Worm (Caenorhabditis elegans) whole organism, L2 larva: Measurements from ENCODE around the gene ZK1127.4.

Source experiments
- C34F6.9 ChIP-seq: fragments of 150-350 bp; optimal IDR thresholded peaks from 2 replicates; lab custom pipeline; 2014; ENCODE audit warnings: missing biosample characterization, missing genetic modification characterization
- F13H6.1 ChIP-seq: sonication (generic microtip); optimal IDR thresholded peaks from 2 replicates; lab custom pipeline; 2016; ENCODE audit warnings: missing genetic modification characterization, missing compliant biosample characterization
- Y55F3AM.14 ChIP-seq: fragments of 200-800 bp; sonication (Bioruptor generic); optimal IDR thresholded peaks from 2 replicates; lab custom pipeline; 2018; ENCODE audit warnings: mild to moderate bottlenecking, missing genetic modification characterization, missing compliant biosample characterization
- ZK546.5 ChIP-seq: sonication (generic microtip); optimal IDR thresholded peaks from 2 replicates; lab custom pipeline; 2017; ENCODE audit warnings: missing biosample characterization, missing genetic modification characterization
- alr-1 ChIP-seq: fragments of 150-350 bp; optimal IDR thresholded peaks from 2 replicates; lab custom pipeline; 2014; ENCODE audit warnings: missing biosample characterization, missing genetic modification characterization
- aly-2 ChIP-seq: fragments of 150-350 bp; optimal IDR thresholded peaks from 2 replicates; lab custom pipeline; 2014; ENCODE audit warnings: missing biosample characterization, missing genetic modification characterization
- ceh-16 ChIP-seq: fragments of 150-350 bp; optimal IDR thresholded peaks from 2 replicates; lab custom pipeline; 2014; ENCODE audit warnings: missing biosample characterization, missing genetic modification characterization
- crh-2 ChIP-seq: sonication (generic microtip); optimal IDR thresholded peaks from 2 replicates; lab custom pipeline; 2017; ENCODE audit warnings: missing biosample characterization, missing genetic modification characterization
- dmd-4 ChIP-seq: sonication (generic microtip); optimal IDR thresholded peaks from 2 replicates; lab custom pipeline; 2017; ENCODE audit warnings: missing biosample characterization, missing genetic modification characterization
- egl-27 ChIP-seq: sonication (generic microtip); optimal IDR thresholded peaks from 3 replicates; lab custom pipeline; 2017; ENCODE audit warnings: missing biosample characterization, missing genetic modification reagents, missing genetic modification characterization
- fos-1 ChIP-seq: fragments of 150-350 bp; optimal IDR thresholded peaks from 2 replicates; lab custom pipeline; 2014; ENCODE audit warnings: missing biosample characterization, missing genetic modification characterization
- gmeb-1 ChIP-seq: fragments of 150-350 bp; optimal IDR thresholded peaks from 2 replicates; lab custom pipeline; 2014; ENCODE audit warnings: missing biosample characterization, missing genetic modification characterization
- lin-11 ChIP-seq: fragments of 150-350 bp; sonication (generic microtip); optimal IDR thresholded peaks from 2 replicates; lab custom pipeline; 2014; ENCODE audit warnings: missing biosample characterization, missing genetic modification characterization, inconsistent platforms, mixed read lengths
- lin-13 ChIP-seq: fragments of 150-350 bp; optimal IDR thresholded peaks from 2 replicates; lab custom pipeline; 2014; ENCODE audit warnings: missing biosample characterization, missing genetic modification reagents, missing genetic modification characterization
- lsy-2 ChIP-seq, 2 experiments: fragments of 150-350 bp in 1 of 2; sonication (generic microtip) in 1 of 2; optimal IDR thresholded peaks; 2 replicates each; lab custom pipeline; 2014 to 2017; ENCODE audit warnings: missing biosample characterization in 2 of 2, missing genetic modification characterization in 2 of 2
- mab-5 ChIP-seq: fragments of 150-350 bp; optimal IDR thresholded peaks from 2 replicates; lab custom pipeline; 2014; ENCODE audit warnings: missing biosample characterization, missing genetic modification characterization
- mdl-1 ChIP-seq, 2 experiments: fragments of 150-350 bp in 1 of 2; sonication (generic microtip) in 1 of 2; optimal IDR thresholded peaks; 2 replicates each; lab custom pipeline; 2017; ENCODE audit warnings: missing biosample characterization in 2 of 2, missing genetic modification characterization in 2 of 2
- nhr-10 ChIP-seq: sonication (generic microtip); optimal IDR thresholded peaks from 2 replicates; lab custom pipeline; 2017; ENCODE audit warnings: missing biosample characterization, missing genetic modification characterization
- nhr-11 ChIP-seq: fragments of 150-350 bp; optimal IDR thresholded peaks from 2 replicates; lab custom pipeline; 2014; ENCODE audit warnings: missing biosample characterization, missing genetic modification characterization
- nhr-129 ChIP-seq: fragments of 150-350 bp; optimal IDR thresholded peaks from 2 replicates; lab custom pipeline; 2014; ENCODE audit warnings: missing biosample characterization, missing genetic modification characterization
- nhr-21 ChIP-seq: fragments of 150-350 bp; optimal IDR thresholded peaks from 2 replicates; lab custom pipeline; 2014; ENCODE audit warnings: missing biosample characterization, missing genetic modification characterization
- nhr-237 ChIP-seq: fragments of 150-350 bp; optimal IDR thresholded peaks from 2 replicates; lab custom pipeline; 2014; ENCODE audit warnings: missing biosample characterization, missing genetic modification characterization
- nhr-25 ChIP-seq: fragments of 150-350 bp; sonication (generic microtip); optimal IDR thresholded peaks from 3 replicates; lab custom pipeline; 2014; ENCODE audit warnings: missing biosample characterization, missing genetic modification characterization
- nhr-77 ChIP-seq: fragments of 150-350 bp; optimal IDR thresholded peaks from 2 replicates; lab custom pipeline; 2014; ENCODE audit warnings: missing biosample characterization, missing genetic modification characterization
- sem-4 ChIP-seq: fragments of 150-350 bp; optimal IDR thresholded peaks from 2 replicates; lab custom pipeline; 2014; ENCODE audit warnings: missing biosample characterization, missing genetic modification reagents, missing genetic modification characterization
- skn-1 ChIP-seq: sonication (generic microtip); optimal IDR thresholded peaks from 2 replicates; lab custom pipeline; 2017; ENCODE audit warnings: missing biosample characterization, missing genetic modification characterization
- sma-3 ChIP-seq: sonication (generic microtip); optimal IDR thresholded peaks from 2 replicates; lab custom pipeline; 2016; ENCODE audit warnings: missing genetic modification reagents, missing genetic modification characterization, missing compliant biosample characterization
- sma-9 ChIP-seq, 2 experiments: fragments of 150-350 bp in 1 of 2; sonication (generic microtip) in 1 of 2; optimal IDR thresholded peaks; 2 replicates each; lab custom pipeline; 2014 to 2016; ENCODE audit warnings: missing genetic modification characterization in 2 of 2, mild to moderate bottlenecking in 1 of 2, missing biosample characterization in 1 of 2, missing compliant biosample characterization in 1 of 2, missing genetic modification reagents in 1 of 2, moderate library complexity in 1 of 2
- snpc-4 ChIP-seq: fragments of 150-350 bp; optimal IDR thresholded peaks from 2 replicates; lab custom pipeline; 2014; ENCODE audit warnings: missing biosample characterization, missing genetic modification characterization
- unc-55 ChIP-seq: fragments of 150-350 bp; sonication (generic microtip); optimal IDR thresholded peaks from 3 replicates; lab custom pipeline; 2014; ENCODE audit warnings: missing biosample characterization, missing genetic modification reagents, missing genetic modification characterization
- unc-62 ChIP-seq: fragments of 150-350 bp; optimal IDR thresholded peaks from 2 replicates; lab custom pipeline; 2014; ENCODE audit warnings: missing biosample characterization, missing genetic modification reagents, missing genetic modification characterization
- ztf-11 ChIP-seq: sonication (generic microtip); optimal IDR thresholded peaks from 2 replicates; lab custom pipeline; 2017; ENCODE audit warnings: missing biosample characterization, missing genetic modification characterization

Gene ZK1127.4

ce11 chrII:7053649-7054048, at the start of gene ZK1127.4:
Gene ZK1127.4 (plus strand): TSS chrII:7053949.
- TF ChIP-seq nhr-10, result no peak
- no peak for TF ChIP-seq nhr-237 (tag; lab: Kevin White, UChicago)
- no peak for TF ChIP-seq nhr-77 (tag; lab: Kevin White, UChicago)
- TF ChIP-seq sem-4 (tag; lab: Kevin White, UChicago), result no peak
- no peak for TF ChIP-seq aly-2 (tag; lab: Kevin White, UChicago)
- no peak for TF ChIP-seq ZK546.5
- no peak for TF ChIP-seq sma-3
- TF ChIP-seq mdl-1 (tag; optimal IDR thresholded peaks at IDR 0.05; lab: Kevin White, UChicago), result no peak
- no peak for TF ChIP-seq sma-9 (GFP tag; optimal IDR thresholded peaks at IDR 0.05; lab: Kevin White, UChicago)
- no peak for TF ChIP-seq sma-9 (tag; optimal IDR thresholded peaks at IDR 0.05; lab: Kevin White, UChicago)
- TF ChIP-seq alr-1 (tag; lab: Kevin White, UChicago), result no peak
- no peak for TF ChIP-seq lin-13 (GFP tag; lab: Kevin White, UChicago)

DNA sequence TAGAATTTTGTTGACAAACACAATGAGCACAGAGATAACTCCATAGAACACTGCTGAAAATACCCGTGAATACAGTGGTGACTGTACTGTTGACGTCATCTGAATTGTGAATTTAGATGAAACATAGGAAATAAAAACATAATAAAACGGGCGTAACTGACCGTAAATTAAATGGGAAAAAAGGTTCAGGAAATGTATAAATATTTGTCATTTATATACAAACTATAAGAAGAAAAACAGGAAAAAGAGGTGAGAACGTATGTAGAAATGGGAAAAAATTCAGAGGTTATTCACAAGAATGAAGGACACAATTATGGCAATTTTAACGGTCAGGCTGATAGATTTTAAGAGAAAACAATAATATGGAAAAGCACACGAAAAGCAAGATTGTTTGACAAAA, 41.2 kb upstream of the ZK1127.4 start, which contains the start of gene sqv-7:
TSS of gene sqv-7 (minus strand) at position 101 of the 400 bp plus-strand sequence.
- TF ChIP-seq aly-2 (tag; lab: Kevin White, UChicago) (no peak), nhr-11 (tag; lab: Kevin White, UChicago) (no peak), dmd-4 (tag; lab: Kevin White, UChicago) (no peak), egl-27 (tag; lab: Kevin White, UChicago) (no peak), lin-11 (no peak), ztf-11 (no peak), nhr-237 (tag; lab: Kevin White, UChicago) (no peak), skn-1 (tag; lab: Kevin White, UChicago) (no peak), Y55F3AM.14 (GFP tag; lab: Kevin White, UChicago) (no peak), unc-62 (no peak), nhr-21 (tag; lab: Kevin White, UChicago) (no peak)

ce11 chrII:7022370-7023001, 31.3 kb upstream of the ZK1127.4 start, which contains the start of the genes lst-6 and lst-5:
Gene lst-6 (minus strand): TSS chrII:7022509.
Gene lst-5 (plus strand): TSS chrII:7022913.
- TF ChIP-seq ztf-11, result no peak
- TF ChIP-seq Y55F3AM.14 (GFP tag; lab: Kevin White, UChicago), result no peak
- peak in 1 of 2 experiments; percentile 3 for TF ChIP-seq mdl-1 (tag; optimal IDR thresholded peaks at IDR 0.05; lab: Kevin White, UChicago)
- TF ChIP-seq dmd-4 (tag; lab: Kevin White, UChicago), result no peak
- peak; percentile 65 for TF ChIP-seq nhr-25 (tag; lab: Kevin White, UChicago)
- TF ChIP-seq F13H6.1 (tag; lab: Kevin White, UChicago), result peak; percentile 60
- peak; percentile 14 for TF ChIP-seq sma-3
- no peak for TF ChIP-seq ceh-16 (tag; lab: Kevin White, UChicago)
- TF ChIP-seq lin-11, result no peak
- TF ChIP-seq snpc-4, result no peak
- TF ChIP-seq nhr-11 (tag; lab: Kevin White, UChicago), result no peak
- peak; percentile 69 for TF ChIP-seq nhr-129 (tag; lab: Kevin White, UChicago)
- peak; percentile 38 for TF ChIP-seq egl-27 (tag; lab: Kevin White, UChicago)
- peak; percentile 51 for TF ChIP-seq fos-1 (tag; lab: Kevin White, UChicago)
- TF ChIP-seq sma-9 (GFP tag; optimal IDR thresholded peaks at IDR 0.05; lab: Kevin White, UChicago), result peak; percentile 36
- no peak for TF ChIP-seq sma-9 (tag; optimal IDR thresholded peaks at IDR 0.05; lab: Kevin White, UChicago)
- TF ChIP-seq unc-55, result peak; percentile 65
- peak; percentile 88 for TF ChIP-seq crh-2 (tag; lab: Kevin White, UChicago)
- TF ChIP-seq lin-13 (GFP tag; lab: Kevin White, UChicago), result peak; percentile 35
- TF ChIP-seq skn-1 (tag; lab: Kevin White, UChicago), result no peak
- TF ChIP-seq mab-5 (tag; lab: Kevin White, UChicago), result peak; percentile 28
- TF ChIP-seq nhr-10, result no peak
- TF ChIP-seq C34F6.9 (tag; lab: Kevin White, UChicago), result peak; percentile 66
- no peak for TF ChIP-seq alr-1 (tag; lab: Kevin White, UChicago)
- TF ChIP-seq lsy-2 (tag; optimal IDR thresholded peaks at IDR 0.05; lab: Kevin White, UChicago), result peak; percentile 60 to 85
- peak; percentile 57 for TF ChIP-seq gmeb-1 (tag; lab: Kevin White, UChicago)
